Worm (Caenorhabditis elegans): Measurements from ENCODE around the gene C15H11.13.

ce11 chrV:14396123-14396669 is 1.4 kb downstream of the C15H11.13 start:
- no peak for TF ChIP-seq ceh-14 (tag; optimal IDR thresholded peaks at IDR 0.05)
- TF ChIP-seq pqm-1 (tag; optimal IDR thresholded peaks at IDR 0.05): no peak
- TF ChIP-seq pha-4 (tag; optimal IDR thresholded peaks at IDR 0.05): no peak
- TF ChIP-seq pros-1 (tag; optimal IDR thresholded peaks at IDR 0.05): no peak
- no peak for TF ChIP-seq fkh-10 (GFP tag; optimal IDR thresholded peaks at IDR 0.05)
- no peak for TF ChIP-seq ceh-48 (tag; optimal IDR thresholded peaks at IDR 0.05)
- no peak for TF ChIP-seq ceh-9 (tag; optimal IDR thresholded peaks at IDR 0.05)
- TF ChIP-seq hlh-30 (tag; optimal IDR thresholded peaks at IDR 0.05; ENCODE audit: insufficient read depth): no peak
- TF ChIP-seq ama-1 (optimal IDR thresholded peaks at IDR 0.05): no peak
- no peak for TF ChIP-seq C38D4.7 (GFP tag; optimal IDR thresholded peaks at IDR 0.05)

All from whole organism, late embryonic.